Worm (Caenorhabditis elegans): ENCODE results near the gene pqn-51.
A peak's percentile ranks its signal among the peaks of the same experiment; 100 is the strongest.

Gene pqn-51

ce11 chrV:5069440-5069839 lies 20.0 kb downstream of the pqn-51 start, which contains the start of gene Y58A7A.1:
Gene Y58A7A.1, minus strand, starts transcription at chrV:5069540.
- TF ChIP-seq skn-1 (tag; optimal IDR thresholded peaks at IDR 0.05) (no peak), nhr-25 (tag; optimal IDR thresholded peaks at IDR 0.05) (peak; percentile 5)

ce11 chrV:5072082-5072481 lies 22.7 kb downstream of the pqn-51 start, which contains the start of gene Y58A7A.2:
Gene Y58A7A.2, minus strand, starts transcription at chrV:5072182.
- TF ChIP-seq sea-2 (GFP tag; optimal IDR thresholded peaks at IDR 0.05) (no peak), ama-1 (optimal IDR thresholded peaks at IDR 0.05) (no peak), pqm-1 (tag; optimal IDR thresholded peaks at IDR 0.05) (no peak), nhr-67 (tag; optimal IDR thresholded peaks at IDR 0.05) (no peak), lin-39 (tag; optimal IDR thresholded peaks at IDR 0.05) (no peak), mdl-1 (tag; optimal IDR thresholded peaks at IDR 0.05) (no peak), nfya-1 (tag; optimal IDR thresholded peaks at IDR 0.05; ENCODE audit: insufficient read depth) (no peak), elt-1 (tag; optimal IDR thresholded peaks at IDR 0.05) (no peak)

ce11 chrV:5080853-5081338 lies 31.5 kb downstream of the pqn-51 start, which contains the start of gene Y58A7A.3:
Gene Y58A7A.3, minus strand, starts transcription at chrV:5080903.
- TF ChIP-seq nhr-25 (tag; optimal IDR thresholded peaks at IDR 0.05) (peak; percentile 5), skn-1 (tag; optimal IDR thresholded peaks at IDR 0.05) (peak; percentile 28), daf-12 (tag; optimal IDR thresholded peaks at IDR 0.05) (no peak), lsy-12 (tag; optimal IDR thresholded peaks at IDR 0.05) (no peak), lin-15B (tag; optimal IDR thresholded peaks at IDR 0.05) (peak; percentile 2), zag-1 (tag; optimal IDR thresholded peaks at IDR 0.05) (no peak), fos-1 (tag; optimal IDR thresholded peaks at IDR 0.05) (no peak), nhr-23 (tag; optimal IDR thresholded peaks at IDR 0.05) (peak; percentile 72), pqm-1 (tag; optimal IDR thresholded peaks at IDR 0.05) (peak; percentile 28), aly-2 (tag; optimal IDR thresholded peaks at IDR 0.05) (no peak), unc-39 (tag; optimal IDR thresholded peaks at IDR 0.05) (no peak), nhr-12 (tag; optimal IDR thresholded peaks at IDR 0.05) (no peak), nfya-1 (tag; optimal IDR thresholded peaks at IDR 0.05; ENCODE audit: insufficient read depth) (peak; percentile 46), nhr-67 (tag; optimal IDR thresholded peaks at IDR 0.05) (no peak), egl-5 (tag; optimal IDR thresholded peaks at IDR 0.05) (no peak), elt-2 (tag; optimal IDR thresholded peaks at IDR 0.05) (peak; percentile 36), pha-4 (tag; optimal IDR thresholded peaks at IDR 0.05) (peak; percentile 75), elt-1 (tag; optimal IDR thresholded peaks at IDR 0.05) (no peak), ceh-28 (tag; optimal IDR thresholded peaks at IDR 0.05) (peak; percentile 43), tbx-2 (tag; optimal IDR thresholded peaks at IDR 0.05) (no peak), jun-1 (tag; optimal IDR thresholded peaks at IDR 0.05) (peak; percentile 11)

ce11 chrV:5084957-5085465 lies 35.6 kb downstream of the pqn-51 start, which contains the start of gene Y58A7A.4:
Gene Y58A7A.4, minus strand, starts transcription at chrV:5085007.
- TF ChIP-seq nhr-11 (tag; optimal IDR thresholded peaks at IDR 0.05) (no peak), egl-5 (tag; optimal IDR thresholded peaks at IDR 0.05) (no peak), lsy-12 (tag; optimal IDR thresholded peaks at IDR 0.05) (no peak), fkh-10 (GFP tag; optimal IDR thresholded peaks at IDR 0.05) (no peak), lin-39 (tag; optimal IDR thresholded peaks at IDR 0.05) (no peak), nhr-25 (tag; optimal IDR thresholded peaks at IDR 0.05) (no peak)

- TF ChIP-seq fkh-10 (GFP tag; optimal IDR thresholded peaks at IDR 0.05) (no peak), ceh-28 (tag; optimal IDR thresholded peaks at IDR 0.05) (peak; percentile 3), daf-12 (tag; optimal IDR thresholded peaks at IDR 0.05) (no peak), unc-62 (GFP tag; optimal IDR thresholded peaks at IDR 0.05) (no peak), egl-5 (tag; optimal IDR thresholded peaks at IDR 0.05) (no peak), nhr-11 (tag; optimal IDR thresholded peaks at IDR 0.05) (no peak), pha-4 (tag; optimal IDR thresholded peaks at IDR 0.05) (peak; percentile 28), aly-2 (tag; optimal IDR thresholded peaks at IDR 0.05) (no peak), pqm-1 (tag; optimal IDR thresholded peaks at IDR 0.05) (no peak), nfya-1 (tag; optimal IDR thresholded peaks at IDR 0.05; ENCODE audit: insufficient read depth) (peak; percentile 22), nhr-77 (tag; optimal IDR thresholded peaks at IDR 0.05) (no peak), mdl-1 (tag; optimal IDR thresholded peaks at IDR 0.05) (no peak), lin-39 (tag; optimal IDR thresholded peaks at IDR 0.05) (peak; percentile 26), nhr-12 (tag; optimal IDR thresholded peaks at IDR 0.05) (no peak), fos-1 (tag; optimal IDR thresholded peaks at IDR 0.05) (no peak), hmg-11 (tag; optimal IDR thresholded peaks at IDR 0.05) (no peak)
These were observed 37.6 kb downstream of the pqn-51 start, which contains the start of gene Y58A7A.5 for ce11 chrV:5086919-5087404. Gene Y58A7A.5, minus strand, starts transcription at chrV:5086969.

Measured in whole organism, L3 larva.